Fruit fly (Drosophila melanogaster) whole organism, embryonic: ENCODE results near the gene CG10019.

ENCODE experiments used
- Atf6 ChIP-seq: fragments of 200-800 bp; sonication (Bioruptor generic); IDR thresholded peaks from 2 replicates; pipeline ENCODE4 v1.3.6; 2022; ENCODE audit warnings: missing biosample characterization, missing genetic modification characterization
- Awh ChIP-seq: fragments of 200-800 bp; sonication (Bioruptor generic); IDR thresholded peaks from 2 replicates; pipeline ENCODE4, ENCODE4 v1.3.6; 2022; ENCODE audit warnings: missing biosample characterization, missing genetic modification characterization
- BtbVII ChIP-seq: fragments of 200-800 bp; sonication (Bioruptor generic); optimal IDR thresholded peaks from 3 replicates; lab custom pipeline; 2017; ENCODE audit warnings: missing biosample characterization, mild to moderate bottlenecking, missing genetic modification characterization
- Bteb2 ChIP-seq: fragments of 200-800 bp; sonication (Bioruptor generic); optimal IDR thresholded peaks from 2 replicates; lab custom pipeline; 2016; ENCODE audit warnings: missing biosample characterization, missing genetic modification characterization
- CG10147 ChIP-seq: fragments of 200-800 bp; sonication (Bioruptor generic); optimal IDR thresholded peaks from 2 replicates; lab custom pipeline; 2019; ENCODE audit warnings: missing biosample characterization, mild to moderate bottlenecking, missing genetic modification characterization, moderate library complexity
- CG12071 ChIP-seq: fragments of 200-800 bp; sonication (Bioruptor generic); optimal IDR thresholded peaks from 3 replicates; lab custom pipeline; 2018; ENCODE audit warnings: missing biosample characterization, mild to moderate bottlenecking, missing genetic modification characterization
- CG12155 ChIP-seq: fragments of 200-800 bp; sonication (Bioruptor generic); optimal IDR thresholded peaks from 3 replicates; lab custom pipeline; 2016; ENCODE audit warnings: missing biosample characterization, missing genetic modification characterization
- CG1233 ChIP-seq: fragments of 200-800 bp; sonication (Bioruptor generic); optimal IDR thresholded peaks from 4 replicates; lab custom pipeline; 2018; ENCODE audit warnings: missing biosample characterization, mild to moderate bottlenecking, missing genetic modification characterization
- CG13775 ChIP-seq: fragments of 200-800 bp; sonication (Bioruptor generic); optimal IDR thresholded peaks from 3 replicates; lab custom pipeline; 2017; ENCODE audit warnings: missing biosample characterization, mild to moderate bottlenecking, missing genetic modification characterization
- CG1647 ChIP-seq: fragments of 200-800 bp; sonication (Bioruptor generic); optimal IDR thresholded peaks from 3 replicates; lab custom pipeline; 2016; ENCODE audit warnings: missing biosample characterization, missing genetic modification characterization
- CG17802 ChIP-seq: fragments of 200-800 bp; sonication (Bioruptor generic); optimal IDR thresholded peaks from 2 replicates; lab custom pipeline; 2018; ENCODE audit warnings: missing biosample characterization, mild to moderate bottlenecking, missing genetic modification characterization, moderate library complexity
- CG18476 ChIP-seq: fragments of 200-800 bp; sonication (Bioruptor generic); optimal IDR thresholded peaks from 2 replicates; lab custom pipeline; 2016; ENCODE audit warnings: missing biosample characterization, mild to moderate bottlenecking, missing genetic modification characterization
- CG18599 ChIP-seq: fragments of 200-800 bp; sonication (Bioruptor generic); optimal IDR thresholded peaks from 3 replicates; lab custom pipeline; 2017; ENCODE audit warnings: missing biosample characterization, missing genetic modification characterization, mild to moderate bottlenecking, moderate library complexity, missing genetic modification reagents
- CG30431 ChIP-seq: fragments of 200-800 bp; sonication (Bioruptor generic); optimal IDR thresholded peaks from 2 replicates; lab custom pipeline; 2017; ENCODE audit warnings: missing biosample characterization, missing genetic modification characterization
- CG4820 ChIP-seq: fragments of 200-800 bp; sonication (Bioruptor generic); optimal IDR thresholded peaks from 3 replicates; lab custom pipeline; 2016; ENCODE audit warnings: missing biosample characterization, missing genetic modification characterization
- CG6254 ChIP-seq: fragments of 200-800 bp; sonication (Bioruptor generic); optimal IDR thresholded peaks from 3 replicates; lab custom pipeline; 2017; ENCODE audit warnings: mild to moderate bottlenecking, missing biosample characterization, missing genetic modification reagents, missing genetic modification characterization
- CG6683 ChIP-seq: fragments of 200-800 bp; sonication (Bioruptor generic); optimal IDR thresholded peaks from 2 replicates; lab custom pipeline; 2017; ENCODE audit warnings: missing biosample characterization, mild to moderate bottlenecking, missing genetic modification characterization, missing genetic modification reagents
- CG6689 ChIP-seq: fragments of 200-800 bp; sonication (Bioruptor generic); IDR thresholded peaks from 2 replicates; pipeline ENCODE4 v1.3.6; 2022; ENCODE audit warnings: missing biosample characterization, missing genetic modification characterization
- CG6791 ChIP-seq: fragments of 200-800 bp; sonication (Bioruptor generic); IDR thresholded peaks from 3 replicates; pipeline ENCODE4 v1.3.6; 2022; ENCODE audit warnings: missing biosample characterization, missing genetic modification characterization; ENCODE audit not compliant: partially characterized antibody
- CG7372 ChIP-seq: fragments of 200-800 bp; sonication (Bioruptor generic); IDR thresholded peaks from 2 replicates; pipeline ENCODE4 v1.3.6; 2022; ENCODE audit warnings: missing biosample characterization, missing genetic modification characterization
- CG7839 ChIP-seq: fragments of 200-800 bp; sonication (Bioruptor generic); optimal IDR thresholded peaks from 3 replicates; lab custom pipeline; 2018; ENCODE audit warnings: missing biosample characterization, mild to moderate bottlenecking, missing genetic modification characterization, moderate library complexity
- CG9609 ChIP-seq: fragments of 200-800 bp; sonication (Bioruptor generic); optimal IDR thresholded peaks from 3 replicates; lab custom pipeline; 2016; ENCODE audit warnings: missing biosample characterization, missing genetic modification characterization
- CG9932 ChIP-seq: fragments of 200-800 bp; sonication (Bioruptor generic); IDR thresholded peaks from 2 replicates; pipeline ENCODE4 v1.3.6; 2022; ENCODE audit warnings: missing biosample characterization, missing genetic modification characterization
- Chrac-16 ChIP-seq: fragments of 200-800 bp; sonication (Bioruptor generic); optimal IDR thresholded peaks from 3 replicates; lab custom pipeline; 2016; ENCODE audit warnings: missing biosample characterization, missing genetic modification characterization
- E2f2 ChIP-seq: fragments of 200-800 bp; sonication (Bioruptor generic); IDR thresholded peaks from 2 replicates; pipeline ENCODE4 v1.3.6; 2022; ENCODE audit warnings: missing biosample characterization, missing genetic modification characterization
- Eip74EF ChIP-seq, 2 experiments: fragments of 200-800 bp in 1 of 2; fragments of >200 bp in 1 of 2; sonication (Bioruptor generic) in 1 of 2; optimal IDR thresholded peaks; 2 replicates each; lab custom pipeline; 2017 to 2019; ENCODE audit warnings: missing biosample characterization in 2 of 2, missing genetic modification characterization in 2 of 2, mild to moderate bottlenecking in 1 of 2, moderate library complexity in 1 of 2
- Ets65A ChIP-seq: fragments of 200-800 bp; sonication (Bioruptor generic); peaks from one replicate; lab custom pipeline; 2016; ENCODE audit warnings: missing biosample characterization, missing genetic modification characterization
- HLH3B ChIP-seq: fragments of 200-800 bp; sonication (Bioruptor generic); IDR thresholded peaks from 2 replicates; pipeline ENCODE4 v1.3.6; 2022; ENCODE audit warnings: missing biosample characterization, missing genetic modification characterization
- HLH4C ChIP-seq: fragments of 200-800 bp; sonication (Bioruptor generic); IDR thresholded peaks from 3 replicates; pipeline ENCODE4 v1.3.6; 2022; ENCODE audit warnings: missing biosample characterization, missing genetic modification characterization; ENCODE audit not compliant: partially characterized antibody
- Spps ChIP-seq: fragments of 200-800 bp; sonication (Bioruptor generic); optimal IDR thresholded peaks from 2 replicates; lab custom pipeline; 2018; ENCODE audit warnings: missing biosample characterization, mild to moderate bottlenecking, missing genetic modification characterization
- Sry-δ ChIP-seq: fragments of 200-800 bp; sonication (Bioruptor generic); optimal IDR thresholded peaks from 2 replicates; lab custom pipeline; 2016; ENCODE audit warnings: missing biosample characterization, missing genetic modification characterization
- Taf1 ChIP-seq: fragments of 200-800 bp; sonication (Bioruptor generic); IDR thresholded peaks from 2 replicates; pipeline ENCODE4 v1.3.6; 2022; ENCODE audit warnings: missing biosample characterization, missing genetic modification characterization
- aop ChIP-seq: fragments of 200-800 bp; sonication (Bioruptor generic); IDR thresholded peaks from 2 replicates; pipeline ENCODE4 v1.3.6; 2022; ENCODE audit warnings: missing biosample characterization, missing genetic modification characterization
- ci ChIP-seq: fragments of 200-800 bp; sonication (Bioruptor generic); IDR thresholded peaks from 3 replicates; pipeline ENCODE4 v1.3.6; 2022; ENCODE audit warnings: missing biosample characterization, missing genetic modification characterization
- disco-r ChIP-seq: fragments of 200-800 bp; sonication (Bioruptor generic); optimal IDR thresholded peaks from 2 replicates; lab custom pipeline; 2016; ENCODE audit warnings: missing biosample characterization, missing genetic modification characterization
- dmrt99B ChIP-seq: fragments of 200-800 bp; sonication (Bioruptor generic); optimal IDR thresholded peaks from 2 replicates; lab custom pipeline; 2018; ENCODE audit warnings: missing biosample characterization, mild to moderate bottlenecking, missing genetic modification characterization, moderate library complexity
- emc ChIP-seq: fragments of 200-800 bp; sonication (Bioruptor generic); optimal IDR thresholded peaks from 2 replicates; lab custom pipeline; 2016; ENCODE audit warnings: missing biosample characterization, missing genetic modification characterization
- gt ChIP-seq: fragments of 200-800 bp; sonication (Bioruptor generic); IDR thresholded peaks from 2 replicates; pipeline ENCODE4 v1.3.6; 2022; ENCODE audit warnings: missing biosample characterization, missing genetic modification characterization
- ham ChIP-seq: fragments of 200-800 bp; sonication (Bioruptor generic); IDR thresholded peaks from 2 replicates; pipeline ENCODE4 v1.3.6; 2022; ENCODE audit warnings: missing biosample characterization, missing genetic modification characterization
- hbn ChIP-seq: fragments of 200-800 bp; sonication (Bioruptor generic); IDR thresholded peaks from 2 replicates; pipeline ENCODE4 v1.3.6; 2022; ENCODE audit warnings: missing biosample characterization, missing genetic modification characterization; ENCODE audit not compliant: partially characterized antibody
- nerfin-1 ChIP-seq: fragments of 200-800 bp; sonication (Bioruptor generic); optimal IDR thresholded peaks from 3 replicates; lab custom pipeline; 2019; ENCODE audit warnings: missing biosample characterization, mild to moderate bottlenecking, missing genetic modification characterization, moderate library complexity
- pfk ChIP-seq: fragments of 200-800 bp; sonication (Bioruptor generic); optimal IDR thresholded peaks from 2 replicates; lab custom pipeline; 2018; ENCODE audit warnings: missing biosample characterization, mild to moderate bottlenecking, missing genetic modification characterization, moderate library complexity
- phol ChIP-seq: fragments of 200-800 bp; sonication (Bioruptor generic); optimal IDR thresholded peaks from 3 replicates; lab custom pipeline; 2018; ENCODE audit warnings: missing biosample characterization, mild to moderate bottlenecking, missing genetic modification characterization, moderate library complexity
- psq ChIP-seq: fragments of 200-800 bp; sonication (Bioruptor generic); optimal IDR thresholded peaks from 2 replicates; lab custom pipeline; 2017; ENCODE audit warnings: missing biosample characterization, missing genetic modification characterization
- ssp ChIP-seq: fragments of 200-800 bp; sonication (Bioruptor generic); IDR thresholded peaks from 2 replicates; pipeline ENCODE4 v1.3.6; 2022; ENCODE audit warnings: missing biosample characterization, missing genetic modification characterization
- sug ChIP-seq: fragments of 200-800 bp; optimal IDR thresholded peaks from 2 replicates; lab custom pipeline; 2019; ENCODE audit warnings: missing biosample characterization, mild to moderate bottlenecking, missing genetic modification characterization, moderate library complexity
- tna ChIP-seq: fragments of 200-800 bp; sonication (Bioruptor generic); IDR thresholded peaks from 2 replicates; pipeline ENCODE4 v1.3.6; 2022; ENCODE audit warnings: missing biosample characterization, missing genetic modification characterization; ENCODE audit not compliant: partially characterized antibody
- wor ChIP-seq: fragments of 200-800 bp; sonication (Bioruptor generic); IDR thresholded peaks from 2 replicates; pipeline ENCODE4 v1.3.6; 2022; ENCODE audit warnings: missing biosample characterization, missing genetic modification characterization
- yki ChIP-seq: fragments of >200 bp; optimal IDR thresholded peaks from 3 replicates; lab custom pipeline; 2018

Gene CG10019

DNA sequence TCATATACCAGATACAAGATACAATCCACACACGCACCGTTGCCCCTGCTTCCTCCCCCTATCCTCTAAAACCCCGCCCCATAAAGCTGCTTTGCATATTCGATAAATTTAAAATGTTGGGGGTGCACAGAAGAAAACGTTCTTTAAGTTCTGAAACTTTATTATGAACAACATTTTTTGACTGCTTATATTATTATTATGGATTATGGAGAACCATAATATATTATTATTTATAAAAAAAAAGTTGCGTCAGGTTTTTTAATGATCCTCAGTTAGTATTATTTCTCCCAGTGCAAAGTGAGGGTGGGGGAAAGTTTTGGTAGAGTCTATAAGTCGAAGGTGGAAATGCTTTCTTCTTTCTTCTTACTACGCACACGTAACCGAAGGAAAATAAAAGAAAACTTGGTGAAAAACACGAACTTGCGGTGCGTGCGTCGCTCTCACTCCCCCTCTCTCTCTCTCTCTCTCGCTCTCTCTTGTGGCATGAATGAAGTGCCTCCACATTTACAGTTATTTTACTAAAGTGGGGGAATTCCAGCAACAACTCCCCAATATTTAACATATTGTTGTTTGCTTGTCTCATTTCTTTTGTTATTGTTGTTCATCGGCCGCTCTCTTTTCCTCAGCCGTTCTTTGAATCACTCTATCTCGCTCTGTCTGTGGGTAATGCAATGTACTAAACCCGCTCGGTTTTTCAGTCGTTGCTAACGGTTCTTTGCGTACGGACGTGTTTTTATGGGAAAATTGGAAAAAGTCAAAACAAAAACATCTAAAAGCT is 59.2 kb downstream of the CG10019 start (continued):
- TF ChIP-seq disco-r: no peak
- peak; percentile 82 for TF ChIP-seq CG6254 (GFP tag; lab: Kevin White, UChicago)
- peak; percentile 69 for TF ChIP-seq CG4820 (GFP tag; lab: Kevin White, UChicago)
- peak; percentile 2 for TF ChIP-seq CG12155 (GFP tag; lab: Kevin White, UChicago)
- peak; percentile 91 for TF ChIP-seq HLH3B (GFP tag; lab: Robert Waterston, UW)
- TF ChIP-seq CG7372 (GFP tag; lab: Robert Waterston, UW): 0 out of 2 replicates have a peak, but pooled peaks have one; percentile 59
- TF ChIP-seq CG7839 (tag; lab: Kevin White, UChicago): peak; percentile 87
- no peak for TF ChIP-seq Bteb2 (GFP tag; lab: Kevin White, UChicago)
- no peak for TF ChIP-seq tna (GFP tag; lab: Robert Waterston, UW)
- TF ChIP-seq CG6683 (GFP tag; lab: Kevin White, UChicago): peak; percentile 29
- peak; percentile 67; the same call in 1 of the 2 replicates for TF ChIP-seq gt (GFP tag; lab: Robert Waterston, UW)
- TF ChIP-seq BtbVII (GFP tag; lab: Kevin White, UChicago): peak; percentile 54
- peak; percentile 72 for TF ChIP-seq Chrac-16 (GFP tag; lab: Kevin White, UChicago)
- peak; percentile 59 for TF ChIP-seq CG17802 (tag; lab: Kevin White, UChicago)
- TF ChIP-seq CG1233 (GFP tag; lab: Kevin White, UChicago): peak; percentile 74
- TF ChIP-seq hbn (GFP tag; lab: Robert Waterston, UW): no peak
- TF ChIP-seq ci (GFP tag; lab: Robert Waterston, UW): peak; percentile 93
- peak; percentile 72 for TF ChIP-seq CG18599 (GFP tag; lab: Kevin White, UChicago)
- TF ChIP-seq ssp (GFP tag; lab: Robert Waterston, UW): peak; percentile 77
- TF ChIP-seq sug (tag; lab: Kevin White, UChicago): no peak
- TF ChIP-seq CG18476 (GFP tag; lab: Kevin White, UChicago): no peak
- no peak for TF ChIP-seq HLH4C (GFP tag; lab: Robert Waterston, UW)
- TF ChIP-seq pfk (GFP tag; lab: Kevin White, UChicago): no peak
- peak; percentile 37; the same call in 1 of the 2 replicates for TF ChIP-seq CG9932
- TF ChIP-seq aop (GFP tag; lab: Robert Waterston, UW): no peak
- TF ChIP-seq CG6791 (GFP tag; lab: Robert Waterston, UW): no peak
- TF ChIP-seq CG30431 (GFP tag; lab: Kevin White, UChicago): peak; percentile 46
- TF ChIP-seq Sry-δ (GFP tag; lab: Kevin White, UChicago): no peak
- TF ChIP-seq Awh (GFP tag; lab: Robert Waterston, UW): peak; percentile 93
- peak; percentile 91 for TF ChIP-seq dmrt99B (tag; lab: Kevin White, UChicago)
- peak; percentile 89 for TF ChIP-seq phol (tag; lab: Kevin White, UChicago)
- TF ChIP-seq psq (GFP tag; lab: Kevin White, UChicago): no peak
- TF ChIP-seq Eip74EF (GFP tag; optimal IDR thresholded peaks at IDR 0.05; lab: Kevin White, UChicago): peak in 1 of 2 experiments; percentile 75
- peak; percentile 68 for TF ChIP-seq CG13775 (GFP tag; lab: Kevin White, UChicago)
- TF ChIP-seq Atf6 (GFP tag; lab: Robert Waterston, UW): peak; percentile 38; the same call in 1 of the 2 replicates
- TF ChIP-seq E2f2 (GFP tag; lab: Robert Waterston, UW): peak; percentile 62
- no peak for TF ChIP-seq Taf1 (GFP tag; lab: Robert Waterston, UW)
- peak; percentile 77 for TF ChIP-seq wor
- no peak for TF ChIP-seq CG10147 (GFP tag; lab: Kevin White, UChicago)
- peak; percentile 79 for TF ChIP-seq Spps (tag; lab: Kevin White, UChicago)
- TF ChIP-seq yki (lab: Kevin White, UChicago): no peak
- TF ChIP-seq nerfin-1 (tag; lab: Kevin White, UChicago): peak; percentile 80
- TF ChIP-seq CG6689 (GFP tag; lab: Robert Waterston, UW): peak; percentile 90
- no peak for TF ChIP-seq CG12071 (GFP tag; lab: Kevin White, UChicago)
- no peak for TF ChIP-seq ham
- no peak for TF ChIP-seq CG1647 (GFP tag; lab: Kevin White, UChicago)
- no peak for TF ChIP-seq Ets65A (GFP tag; lab: Kevin White, UChicago)
- no peak for TF ChIP-seq CG9609 (GFP tag; lab: Kevin White, UChicago)
- TF ChIP-seq emc: no peak
